Worm (Caenorhabditis elegans): ENCODE data around the gene T06E6.10.

T06E6.10 gene

DNA sequence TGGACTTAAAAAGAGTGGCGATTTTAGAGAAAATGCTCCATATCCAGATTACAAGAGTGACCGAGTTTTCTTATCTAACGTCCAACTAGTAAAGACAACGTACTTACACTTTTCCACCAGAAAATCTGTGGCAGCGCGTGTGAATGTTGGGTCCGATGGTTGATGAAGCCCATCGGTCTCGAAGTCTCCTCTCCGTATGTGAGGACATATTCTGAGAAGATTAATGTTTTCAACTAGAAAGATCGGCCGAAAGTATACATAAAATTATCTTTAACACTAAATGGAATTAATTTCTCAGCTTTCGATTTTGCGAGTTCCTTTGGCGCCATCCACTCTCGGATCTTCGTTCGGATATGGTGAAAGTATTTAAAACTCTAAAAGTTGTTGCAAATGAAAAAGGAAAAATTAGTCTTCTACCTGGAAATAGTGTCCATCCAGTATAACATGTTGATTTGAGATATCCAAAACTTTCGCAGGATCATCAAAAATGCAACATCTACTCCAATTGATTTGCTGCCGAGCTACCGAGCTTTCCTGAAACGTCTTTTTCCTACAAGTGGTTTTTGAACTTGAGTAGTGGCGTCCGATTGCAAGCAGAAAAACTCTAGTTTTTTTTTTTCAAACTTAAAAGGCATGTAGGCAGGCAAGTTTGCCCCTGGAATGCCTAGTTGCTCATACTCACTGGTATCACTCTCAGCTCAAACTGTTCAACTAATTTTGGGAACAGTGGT, 13.6 kb downstream of the T06E6.10 start:
- TF ChIP-seq cnd-1 (tag; optimal IDR thresholded peaks at IDR 0.05) (no peak), unc-39 (tag; optimal IDR thresholded peaks at IDR 0.05) (no peak), lsy-2 (tag; optimal IDR thresholded peaks at IDR 0.05) (no peak), mab-5 (tag; optimal IDR thresholded peaks at IDR 0.05) (no peak), bed-3 (GFP tag; optimal IDR thresholded peaks at IDR 0.05) (no peak), elt-3 (tag; optimal IDR thresholded peaks at IDR 0.05) (no peak), ces-1 (GFP tag; optimal IDR thresholded peaks at IDR 0.05) (no peak), tbx-8 (GFP tag; optimal IDR thresholded peaks at IDR 0.05) (no peak), sptf-1 (tag; optimal IDR thresholded peaks at IDR 0.05) (no peak), nhr-28 (tag; optimal IDR thresholded peaks at IDR 0.05) (no peak)

DNA sequence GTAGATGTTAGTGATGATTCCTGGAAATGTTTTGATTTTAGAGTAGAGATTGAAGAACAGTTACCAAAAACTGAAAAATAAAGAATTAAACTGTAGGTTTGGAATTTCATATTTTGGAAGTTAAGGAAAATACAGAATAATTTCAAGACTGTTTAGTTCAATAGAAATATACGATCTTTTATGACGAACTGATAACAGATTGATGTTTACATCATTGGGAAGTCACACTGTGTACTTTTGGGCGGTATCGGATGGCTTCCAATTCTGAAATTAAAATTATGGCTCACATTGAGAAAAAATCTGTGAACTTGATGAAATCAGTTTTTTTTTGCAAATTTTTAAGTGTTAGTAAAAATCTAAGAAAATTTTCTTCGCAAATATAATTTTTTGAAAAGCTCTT, 14.5 kb downstream of the T06E6.10 start, which contains the start of gene T26H5.8:
Gene T26H5.8 (minus strand): TSS at position 270 of the 400 bp plus-strand sequence.
- TF ChIP-seq unc-39 (tag; optimal IDR thresholded peaks at IDR 0.05) (no peak), ceh-83 (GFP tag; optimal IDR thresholded peaks at IDR 0.05) (no peak), zip-8 (tag; optimal IDR thresholded peaks at IDR 0.05) (no peak), pha-4 (tag; optimal IDR thresholded peaks at IDR 0.05) (no peak), ztf-11 (tag; optimal IDR thresholded peaks at IDR 0.05) (no peak), mab-5 (tag; optimal IDR thresholded peaks at IDR 0.05) (no peak), snpc-4 (tag; optimal IDR thresholded peaks at IDR 0.05) (no peak), lin-32 (GFP tag; optimal IDR thresholded peaks at IDR 0.05) (no peak), nhr-76 (tag; optimal IDR thresholded peaks at IDR 0.05) (no peak), sptf-1 (tag; optimal IDR thresholded peaks at IDR 0.05) (no peak), unc-120 (tag; optimal IDR thresholded peaks at IDR 0.05; ENCODE audit: poor library complexity, severe bottlenecking) (no peak), lsy-2 (tag; optimal IDR thresholded peaks at IDR 0.05) (no peak), drap-1 (GFP tag; optimal IDR thresholded peaks at IDR 0.05) (no peak), elt-3 (tag; optimal IDR thresholded peaks at IDR 0.05) (no peak), nhr-2 (tag; optimal IDR thresholded peaks at IDR 0.05) (no peak), nhr-28 (tag; optimal IDR thresholded peaks at IDR 0.05) (no peak), cnd-1 (tag; optimal IDR thresholded peaks at IDR 0.05) (no peak), lin-13 (tag; optimal IDR thresholded peaks at IDR 0.05) (no peak), elt-1 (tag; optimal IDR thresholded peaks at IDR 0.05; ENCODE audit: borderline replicate concordance, insufficient read depth) (no peak), tbx-8 (GFP tag; optimal IDR thresholded peaks at IDR 0.05) (no peak)

DNA sequence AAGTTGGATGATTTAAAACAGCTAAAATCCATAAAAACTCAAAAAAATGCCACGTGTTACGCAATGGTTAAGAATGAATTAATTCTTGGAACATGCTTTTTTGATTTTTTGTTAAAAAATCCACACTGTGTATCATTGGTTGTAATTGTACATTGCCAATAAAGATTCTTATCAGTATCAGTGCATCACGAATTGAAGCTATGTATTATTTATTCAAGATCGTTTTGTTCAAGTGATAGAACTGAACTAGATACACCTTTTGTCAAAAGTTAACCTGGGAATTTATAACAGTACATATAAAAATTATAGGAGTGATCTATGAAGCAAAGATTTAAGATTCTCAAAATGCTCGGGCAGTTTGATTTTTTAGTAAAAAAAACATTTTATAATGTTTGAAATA, 16.7 kb downstream of the T06E6.10 start:
- TF ChIP-seq bed-3 (GFP tag; optimal IDR thresholded peaks at IDR 0.05) (no peak), nhr-76 (tag; optimal IDR thresholded peaks at IDR 0.05) (no peak), lsy-2 (tag; optimal IDR thresholded peaks at IDR 0.05) (no peak), ceh-43 (GFP tag; optimal IDR thresholded peaks at IDR 0.05) (no peak), flh-1 (GFP tag; optimal IDR thresholded peaks at IDR 0.05) (no peak), elt-3 (tag; optimal IDR thresholded peaks at IDR 0.05) (no peak), hlh-1 (tag; optimal IDR thresholded peaks at IDR 0.05) (no peak), mep-1 (tag; optimal IDR thresholded peaks at IDR 0.05) (no peak), tbx-8 (GFP tag; optimal IDR thresholded peaks at IDR 0.05) (no peak), ces-1 (GFP tag; optimal IDR thresholded peaks at IDR 0.05) (no peak), sem-2 (GFP tag; optimal IDR thresholded peaks at IDR 0.05) (no peak), ham-2 (GFP tag; optimal IDR thresholded peaks at IDR 0.05) (no peak), unc-39 (tag; optimal IDR thresholded peaks at IDR 0.05) (no peak)

DNA sequence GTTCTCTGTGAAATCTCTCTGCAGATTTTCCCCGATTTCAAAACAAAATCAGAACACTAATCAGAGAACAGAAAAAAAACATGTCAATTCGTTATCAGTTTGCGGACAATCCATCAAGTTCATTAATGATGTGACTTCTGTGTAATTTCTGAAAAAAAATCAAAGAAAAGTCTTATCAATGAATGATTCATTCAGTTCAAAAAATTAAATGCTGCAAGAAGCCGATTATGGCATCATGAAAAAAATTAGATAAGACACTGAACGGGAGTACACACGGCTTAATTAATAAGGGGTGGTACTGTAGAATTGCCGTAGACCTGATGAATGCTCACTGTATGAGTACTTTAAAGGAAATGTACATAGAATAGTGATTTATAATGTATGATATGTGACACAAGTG, 18.2 kb downstream of the T06E6.10 start:
- no peak for TF ChIP-seq flh-1 (GFP tag; optimal IDR thresholded peaks at IDR 0.05)
- TF ChIP-seq mab-5 (tag; optimal IDR thresholded peaks at IDR 0.05): no peak
- no peak for TF ChIP-seq ztf-11 (tag; optimal IDR thresholded peaks at IDR 0.05)
- no peak for TF ChIP-seq lin-13 (tag; optimal IDR thresholded peaks at IDR 0.05)
- TF ChIP-seq nhr-2 (tag; optimal IDR thresholded peaks at IDR 0.05): no peak
- no peak for TF ChIP-seq blmp-1 (tag; optimal IDR thresholded peaks at IDR 0.05)
- TF ChIP-seq bed-3 (GFP tag; optimal IDR thresholded peaks at IDR 0.05): no peak
- TF ChIP-seq sptf-1 (tag; optimal IDR thresholded peaks at IDR 0.05): no peak

DNA sequence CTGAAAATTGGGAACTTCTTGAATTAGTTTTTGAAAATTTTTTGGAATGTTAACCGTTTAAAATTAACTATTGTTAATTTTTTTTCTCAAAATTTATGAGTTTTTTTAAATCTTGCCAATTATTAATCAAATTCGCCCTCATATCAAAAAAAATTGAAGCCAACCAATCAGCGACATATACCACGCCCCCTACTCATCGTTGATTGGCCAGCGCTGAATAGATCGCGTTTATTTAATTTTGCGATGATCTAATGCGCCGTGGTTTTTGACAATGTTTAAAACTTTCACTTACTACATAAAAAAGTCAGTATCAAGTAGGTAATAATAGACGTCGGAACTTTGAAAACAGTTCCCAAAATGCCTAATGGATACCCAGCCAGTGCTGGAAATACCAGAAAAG, 24.5 kb downstream of the T06E6.10 start:
- TF ChIP-seq lsy-2 (tag; optimal IDR thresholded peaks at IDR 0.05) (no peak), nhr-76 (tag; optimal IDR thresholded peaks at IDR 0.05) (no peak), M03D4.4 (tag; optimal IDR thresholded peaks at IDR 0.05) (no peak), unc-120 (tag; optimal IDR thresholded peaks at IDR 0.05; ENCODE audit: poor library complexity, severe bottlenecking) (no peak), nhr-2 (tag; optimal IDR thresholded peaks at IDR 0.05) (no peak), flh-1 (GFP tag; optimal IDR thresholded peaks at IDR 0.05) (no peak), lin-32 (GFP tag; optimal IDR thresholded peaks at IDR 0.05) (no peak), zip-8 (tag; optimal IDR thresholded peaks at IDR 0.05) (no peak), ztf-11 (tag; optimal IDR thresholded peaks at IDR 0.05) (no peak), ceh-43 (GFP tag; optimal IDR thresholded peaks at IDR 0.05) (no peak), mep-1 (tag; optimal IDR thresholded peaks at IDR 0.05) (no peak), cnd-1 (tag; optimal IDR thresholded peaks at IDR 0.05) (no peak), tbx-8 (GFP tag; optimal IDR thresholded peaks at IDR 0.05) (no peak), ceh-39 (tag; optimal IDR thresholded peaks at IDR 0.05) (no peak), hlh-1 (tag; optimal IDR thresholded peaks at IDR 0.05) (no peak), nhr-237 (tag; optimal IDR thresholded peaks at IDR 0.05) (no peak), sem-2 (GFP tag; optimal IDR thresholded peaks at IDR 0.05) (no peak), elt-3 (tag; optimal IDR thresholded peaks at IDR 0.05) (no peak), snpc-4 (tag; optimal IDR thresholded peaks at IDR 0.05) (no peak), pha-4 (tag; optimal IDR thresholded peaks at IDR 0.05) (no peak)
